Fruit fly (Drosophila melanogaster) whole organism, wandering third instar larva: ENCODE measurements around the gene Ace.
A peak's percentile ranks its signal among the peaks of the same experiment; 100 is the strongest.

Source experiments
- Abd-B ChIP-seq: fragments of >200 bp; optimal IDR thresholded peaks from 2 replicates; lab custom pipeline; 2017; ENCODE audit warnings: missing biosample characterization, missing genetic modification characterization
- CG32264 ChIP-seq: fragments of 200-800 bp; sonication (Bioruptor generic); optimal IDR thresholded peaks from 2 replicates; lab custom pipeline; 2016; ENCODE audit warnings: missing biosample characterization, missing genetic modification characterization
- CG9705 ChIP-seq: fragments of 200-800 bp; sonication (Bioruptor generic); optimal IDR thresholded peaks from 2 replicates; lab custom pipeline; 2018; ENCODE audit warnings: missing biosample characterization, mild to moderate bottlenecking, missing genetic modification characterization
- CrebA ChIP-seq: fragments of 200-800 bp; sonication (Bioruptor generic); optimal IDR thresholded peaks from 2 replicates; lab custom pipeline; 2016; ENCODE audit warnings: missing biosample characterization, mild to moderate bottlenecking, missing genetic modification characterization, borderline replicate concordance
- Dfd ChIP-seq: fragments of >200 bp; optimal IDR thresholded peaks from 2 replicates; lab custom pipeline; 2017; ENCODE audit warnings: missing biosample characterization, missing genetic modification characterization
- GATAd ChIP-seq: sonication (Bioruptor generic); optimal IDR thresholded peaks from 2 replicates; lab custom pipeline; 2016; ENCODE audit warnings: missing biosample characterization, missing genetic modification characterization
- HLH106 ChIP-seq: fragments of 200-800 bp; optimal IDR thresholded peaks from 3 replicates; lab custom pipeline; 2019; ENCODE audit warnings: missing biosample characterization, mild to moderate bottlenecking, missing genetic modification characterization, moderate library complexity
- Hr78 ChIP-seq: fragments of >200 bp; optimal IDR thresholded peaks from 2 replicates; lab custom pipeline; 2017; ENCODE audit warnings: missing biosample characterization, missing genetic modification characterization
- Hr83 ChIP-seq: fragments of 200-300 bp; sonication (Bioruptor generic); optimal IDR thresholded peaks from 2 replicates; lab custom pipeline; 2016; ENCODE audit warnings: missing biosample characterization, mild to moderate bottlenecking, missing genetic modification characterization, moderate library complexity; ENCODE audit not compliant: poor library complexity, severe bottlenecking
- Mio ChIP-seq: sonication (Bioruptor generic); optimal IDR thresholded peaks from 2 replicates; lab custom pipeline; 2016; ENCODE audit warnings: missing biosample characterization, missing genetic modification characterization
- Myc ChIP-seq: fragments of >200 bp; optimal IDR thresholded peaks from 2 replicates; lab custom pipeline; 2017
- N ChIP-seq: fragments of >200 bp; optimal IDR thresholded peaks from 2 replicates; lab custom pipeline; 2018; ENCODE audit warnings: missing biosample characterization, missing external identifiers, missing genetic modification characterization
- Rel ChIP-seq, 2 experiments: fragments of 200-800 bp; sonication (Bioruptor generic) in 1 of 2; optimal IDR thresholded peaks; 2 replicates in 1 of 2; 3 replicates in 1 of 2; lab custom pipeline; 2016 to 2019; ENCODE audit warnings: mild to moderate bottlenecking in 2 of 2, missing biosample characterization in 2 of 2, missing genetic modification characterization in 2 of 2, moderate library complexity in 1 of 2
- Sp1 ChIP-seq: fragments of 200-800 bp; sonication (Bioruptor generic); optimal IDR thresholded peaks from 3 replicates; lab custom pipeline; 2019; ENCODE audit warnings: missing biosample characterization, mild to moderate bottlenecking, missing genetic modification characterization, moderate library complexity
- Vsx2 ChIP-seq: fragments of 200-300, 225-300 bp; sonication (Bioruptor generic); optimal IDR thresholded peaks from 2 replicates; lab custom pipeline; 2018; ENCODE audit warnings: missing biosample characterization, missing genetic modification characterization; ENCODE audit not compliant: partially characterized antibody
- br ChIP-seq: fragments of 200-800 bp; sonication (Bioruptor generic); optimal IDR thresholded peaks from 2 replicates; lab custom pipeline; 2016; ENCODE audit warnings: missing biosample characterization, missing genetic modification characterization
- brk ChIP-seq: fragments of 200-800 bp; sonication (Bioruptor generic); optimal IDR thresholded peaks from 2 replicates; lab custom pipeline; 2016; ENCODE audit warnings: missing biosample characterization, mild to moderate bottlenecking, missing genetic modification characterization
- dl ChIP-seq, 2 experiments: fragments of 175-275, 200-275 bp in 1 of 2; fragments of 200-275 bp in 1 of 2; sonication (Bioruptor generic); optimal IDR thresholded peaks; lab custom pipeline; 2018; ENCODE audit warnings: mild to moderate bottlenecking in 2 of 2, missing biosample characterization in 2 of 2, missing genetic modification characterization in 2 of 2, moderate library complexity in 2 of 2; ENCODE audit not compliant: partially characterized antibody in 2 of 2, insufficient read depth in 1 of 2
- dmrt93B ChIP-seq: fragments of 200-800 bp; sonication (Bioruptor generic); optimal IDR thresholded peaks from 2 replicates; lab custom pipeline; 2018; ENCODE audit warnings: missing biosample characterization, mild to moderate bottlenecking, missing genetic modification characterization
- ey ChIP-seq: fragments of 200-800 bp; sonication (Bioruptor generic); optimal IDR thresholded peaks from 2 replicates; lab custom pipeline; 2016; ENCODE audit warnings: missing biosample characterization, missing genetic modification characterization
- foxo ChIP-seq, 2 experiments: fragments of 200-800 bp; sonication (Bioruptor generic); optimal IDR thresholded peaks; 2 replicates in 1 of 2; 3 replicates in 1 of 2; lab custom pipeline; 2016 to 2017; ENCODE audit warnings: missing biosample characterization in 2 of 2, missing genetic modification characterization in 2 of 2
- fru ChIP-seq: fragments of 200-800 bp; sonication (Bioruptor generic); optimal IDR thresholded peaks from 3 replicates; lab custom pipeline; 2016; ENCODE audit warnings: missing biosample characterization, mild to moderate bottlenecking, missing genetic modification characterization
- h ChIP-seq: fragments of 200-800 bp; sonication (Bioruptor generic); optimal IDR thresholded peaks from 3 replicates; lab custom pipeline; 2016; ENCODE audit warnings: missing biosample characterization, mild to moderate bottlenecking, missing genetic modification characterization
- lola ChIP-seq: fragments of >200 bp; optimal IDR thresholded peaks from 2 replicates; lab custom pipeline; 2017; ENCODE audit warnings: missing biosample characterization, missing genetic modification characterization
- pan ChIP-seq: fragments of >200 bp; optimal IDR thresholded peaks from 2 replicates; lab custom pipeline; 2017
- psq ChIP-seq: fragments of 200-800 bp; sonication (Bioruptor generic); optimal IDR thresholded peaks from 3 replicates; lab custom pipeline; 2017; ENCODE audit warnings: missing biosample characterization, mild to moderate bottlenecking, missing genetic modification characterization, moderate library complexity
- rgr ChIP-seq: fragments of 200-800 bp; sonication (Bioruptor generic); optimal IDR thresholded peaks from 3 replicates; lab custom pipeline; 2016; ENCODE audit warnings: missing biosample characterization, mild to moderate bottlenecking, missing genetic modification characterization
- sage ChIP-seq: fragments of 200-800 bp; sonication (Bioruptor generic); optimal IDR thresholded peaks from 2 replicates; lab custom pipeline; 2016; ENCODE audit warnings: missing biosample characterization, mild to moderate bottlenecking, missing genetic modification characterization
- woc ChIP-seq: sonication (Bioruptor generic); optimal IDR thresholded peaks from 2 replicates; lab custom pipeline; 2016; ENCODE audit warnings: missing biosample characterization, mild to moderate bottlenecking, missing genetic modification characterization

Ace gene

DNA sequence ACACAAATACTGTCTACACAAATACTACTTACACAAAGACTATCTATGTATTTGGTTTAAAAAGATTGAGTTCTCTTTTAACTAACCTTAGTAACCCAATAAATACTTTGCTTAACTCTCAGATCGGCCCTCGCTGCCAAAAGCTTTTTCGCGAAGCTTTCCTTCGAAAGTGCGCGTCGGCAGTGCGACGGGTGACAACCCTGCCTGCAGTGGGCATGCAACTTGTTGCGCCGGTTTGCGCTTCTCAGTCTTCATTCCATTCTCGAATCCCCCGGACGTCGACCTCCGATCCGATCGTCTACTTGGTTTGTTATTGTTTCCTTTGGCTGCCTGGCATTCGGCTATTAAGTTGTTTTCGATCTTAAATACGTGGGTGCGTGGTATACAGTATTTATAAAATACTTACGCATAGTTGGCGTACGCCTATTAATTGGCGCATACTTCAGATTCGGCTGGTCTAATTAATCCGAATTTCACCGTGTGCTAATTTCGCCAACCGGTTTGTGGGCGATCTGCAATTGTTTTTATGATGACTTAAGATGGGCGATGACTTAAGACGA lies 877 bp upstream of the Ace start, which contains the start of gene CG11686 (continued):
- no peak for TF ChIP-seq dl (GFP tag; optimal IDR thresholded peaks at IDR 0.05; lab: Kevin White, UChicago; ENCODE audit: insufficient read depth in 1 of 2, partially characterized antibody in 2 of 2)
- TF ChIP-seq dmrt93B (GFP tag; lab: Kevin White, UChicago): no peak
- TF ChIP-seq psq (GFP tag; lab: Kevin White, UChicago): no peak

dm6 chr3R:13257110-13257509 lies 2.2 kb downstream of the Ace start:
- TF ChIP-seq psq (GFP tag; lab: Kevin White, UChicago): no peak
- no peak for TF ChIP-seq ey (GFP tag; lab: Kevin White, UChicago)
- no peak for TF ChIP-seq Abd-B
- TF ChIP-seq Dfd: no peak
- TF ChIP-seq CG32264: no peak
- no peak for TF ChIP-seq Vsx2 (GFP tag; lab: Kevin White, UChicago)
- no peak for TF ChIP-seq HLH106 (tag; lab: Kevin White, UChicago)
- TF ChIP-seq, all 38 proteins: peak for 0

dm6 chr3R:13241726-13242125 lies 17.6 kb downstream of the Ace start:
- no peak for TF ChIP-seq GATAd (GFP tag; lab: Kevin White, UChicago)
- TF ChIP-seq Dfd: peak; percentile 63
- no peak for TF ChIP-seq rgr
- TF ChIP-seq Mio (GFP tag; lab: Kevin White, UChicago): no peak
- no peak for TF ChIP-seq Rel (GFP tag; optimal IDR thresholded peaks at IDR 0.05; lab: Kevin White, UChicago)
- TF ChIP-seq Rel (tag; optimal IDR thresholded peaks at IDR 0.05; lab: Kevin White, UChicago): no peak
- TF ChIP-seq brk (GFP tag; lab: Kevin White, UChicago): no peak

DNA sequence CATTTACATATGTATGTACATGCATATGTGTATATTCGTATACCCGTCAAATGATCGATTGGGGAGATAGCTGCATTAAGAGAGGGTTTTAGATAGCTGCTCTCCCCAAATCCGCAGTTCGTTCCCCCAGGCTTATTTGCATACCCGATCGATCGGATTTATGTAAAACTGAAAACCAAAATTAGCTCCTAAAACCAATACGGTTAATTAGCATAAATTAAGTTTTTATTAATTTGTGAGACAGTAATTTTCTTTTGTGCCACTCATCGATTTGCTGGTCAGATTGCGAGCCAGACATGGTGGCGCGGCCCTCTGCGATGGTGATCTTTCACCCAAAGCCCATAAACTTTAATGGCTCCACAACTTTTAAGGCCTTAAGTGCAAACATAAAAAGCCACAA lies 28.1 kb downstream of the Ace start:
- no peak for TF ChIP-seq Vsx2 (GFP tag; lab: Kevin White, UChicago)
- TF ChIP-seq h (GFP tag; lab: Kevin White, UChicago): no peak
- TF ChIP-seq CG9705 (GFP tag; lab: Kevin White, UChicago): no peak
- TF ChIP-seq N (GFP tag; lab: Kevin White, UChicago): no peak
- TF ChIP-seq Dfd: no peak
- TF ChIP-seq woc (GFP tag; lab: Kevin White, UChicago): no peak
- no peak for TF ChIP-seq sage (GFP tag; lab: Kevin White, UChicago)
- TF ChIP-seq Abd-B: no peak
- TF ChIP-seq CG32264: no peak
- no peak for TF ChIP-seq fru
- TF ChIP-seq pan (lab: Kevin White, UChicago): no peak
- TF ChIP-seq dl (GFP tag; optimal IDR thresholded peaks at IDR 0.05; lab: Kevin White, UChicago; ENCODE audit: insufficient read depth in 1 of 2, partially characterized antibody in 2 of 2): no peak
- no peak for TF ChIP-seq foxo (GFP tag; optimal IDR thresholded peaks at IDR 0.05; lab: Kevin White, UChicago)
- TF ChIP-seq Hr78 (GFP tag; lab: Kevin White, UChicago): no peak
- no peak for TF ChIP-seq Sp1 (GFP tag; lab: Kevin White, UChicago)
- no peak for TF ChIP-seq Hr83 (GFP tag; lab: Kevin White, UChicago)
- no peak for TF ChIP-seq HLH106 (tag; lab: Kevin White, UChicago)
- no peak for TF ChIP-seq Myc (lab: Kevin White, UChicago)
- no peak for TF ChIP-seq CrebA (GFP tag; lab: Kevin White, UChicago)

dm6 chr3R:13221820-13222219 lies 37.5 kb downstream of the Ace start:
- TF ChIP-seq Abd-B: no peak
- no peak for TF ChIP-seq dl (GFP tag; optimal IDR thresholded peaks at IDR 0.05; lab: Kevin White, UChicago; ENCODE audit: insufficient read depth in 1 of 2, partially characterized antibody in 2 of 2)
- TF ChIP-seq foxo (GFP tag; optimal IDR thresholded peaks at IDR 0.05; lab: Kevin White, UChicago): no peak
- TF ChIP-seq br (GFP tag; lab: Kevin White, UChicago): no peak
- no peak for TF ChIP-seq Sp1 (GFP tag; lab: Kevin White, UChicago)
- TF ChIP-seq psq (GFP tag; lab: Kevin White, UChicago): no peak
- TF ChIP-seq CG32264: no peak
- TF ChIP-seq woc (GFP tag; lab: Kevin White, UChicago): no peak
- no peak for TF ChIP-seq lola (GFP tag; lab: Kevin White, UChicago)
- TF ChIP-seq HLH106 (tag; lab: Kevin White, UChicago): no peak
- TF ChIP-seq fru: no peak
